Fruit fly (Drosophila melanogaster) whole organism, embryonic: ENCODE results near the gene LysD.

ENCODE experiments used
- Awh ChIP-seq: fragments of 200-800 bp; sonication (Bioruptor generic); IDR thresholded peaks from 2 replicates; pipeline ENCODE4, ENCODE4 v1.3.6; 2022; ENCODE audit warnings: missing biosample characterization, missing genetic modification characterization
- B-H1 ChIP-seq: fragments of 200-800 bp; sonication (Bioruptor generic); IDR thresholded peaks from 3 replicates; pipeline ENCODE4 v1.3.6; 2022; ENCODE audit warnings: missing biosample characterization, missing genetic modification characterization
- CG10654 ChIP-seq: fragments of 200-800 bp; sonication (Bioruptor generic); optimal IDR thresholded peaks from 2 replicates; lab custom pipeline; 2016; ENCODE audit warnings: missing biosample characterization, missing genetic modification characterization
- CG11695 ChIP-seq: fragments of 200-800 bp; sonication (Bioruptor generic); IDR thresholded peaks from 3 replicates; pipeline ENCODE4 v1.3.6; 2022; ENCODE audit warnings: missing biosample characterization, missing genetic modification characterization
- CG12071 ChIP-seq: fragments of 200-800 bp; sonication (Bioruptor generic); optimal IDR thresholded peaks from 3 replicates; lab custom pipeline; 2018; ENCODE audit warnings: missing biosample characterization, mild to moderate bottlenecking, missing genetic modification characterization
- CG12299 ChIP-seq: fragments of 200-800 bp; sonication (Bioruptor generic); optimal IDR thresholded peaks from 2 replicates; lab custom pipeline; 2018; ENCODE audit warnings: missing biosample characterization, mild to moderate bottlenecking, missing genetic modification characterization
- CG12744 ChIP-seq: fragments of 200-800 bp; sonication (Bioruptor generic); optimal IDR thresholded peaks from 2 replicates; lab custom pipeline; 2016; ENCODE audit warnings: missing biosample characterization, missing genetic modification characterization
- CG15011 ChIP-seq: fragments of 200-800 bp; sonication (Bioruptor generic); optimal IDR thresholded peaks from 3 replicates; lab custom pipeline; 2018; ENCODE audit warnings: missing biosample characterization, mild to moderate bottlenecking, missing genetic modification characterization
- CG16779 ChIP-seq: fragments of 200-800 bp; sonication (Bioruptor generic); IDR thresholded peaks from 2 replicates; pipeline ENCODE4 v1.3.6; 2022; ENCODE audit warnings: missing biosample characterization, missing genetic modification characterization
- CG17912 ChIP-seq: fragments of 200-800 bp; sonication (Bioruptor generic); optimal IDR thresholded peaks from 2 replicates; lab custom pipeline; 2018; ENCODE audit warnings: missing biosample characterization, mild to moderate bottlenecking, missing genetic modification characterization
- CG1792 ChIP-seq: fragments of 200-800 bp; sonication (Bioruptor generic); optimal IDR thresholded peaks from 2 replicates; lab custom pipeline; 2016; ENCODE audit warnings: missing biosample characterization, missing genetic modification characterization
- CG1832 ChIP-seq: fragments of 200-800 bp; sonication (Bioruptor generic); optimal IDR thresholded peaks from 2 replicates; lab custom pipeline; 2017; ENCODE audit warnings: missing biosample characterization, mild to moderate bottlenecking, missing genetic modification characterization, inconsistent platforms
- CG2129 ChIP-seq: fragments of 200-800 bp; sonication (Bioruptor generic); IDR thresholded peaks from 2 replicates; pipeline ENCODE4 v1.3.6; 2022; ENCODE audit warnings: missing biosample characterization, missing genetic modification characterization; ENCODE audit not compliant: partially characterized antibody
- CG2202 ChIP-seq: fragments of 200-800 bp; sonication (Bioruptor generic); optimal IDR thresholded peaks from 2 replicates; lab custom pipeline; 2018; ENCODE audit warnings: missing biosample characterization, mild to moderate bottlenecking, missing genetic modification characterization
- CG30403 ChIP-seq: fragments of 200-800 bp; sonication (Bioruptor generic); optimal IDR thresholded peaks from 3 replicates; lab custom pipeline; 2016; ENCODE audit warnings: missing biosample characterization, missing genetic modification characterization
- CG31365 ChIP-seq: fragments of 200-800 bp; sonication (Bioruptor generic); optimal IDR thresholded peaks from 2 replicates; lab custom pipeline; 2018; ENCODE audit warnings: missing biosample characterization, mild to moderate bottlenecking, missing genetic modification characterization
- CG31441 ChIP-seq: fragments of 200-800 bp; sonication (Bioruptor generic); IDR thresholded peaks from 2 replicates; pipeline ENCODE4 v1.3.6; 2022; ENCODE audit warnings: missing biosample characterization, missing genetic modification characterization
- CG6689 ChIP-seq: fragments of 200-800 bp; sonication (Bioruptor generic); IDR thresholded peaks from 2 replicates; pipeline ENCODE4 v1.3.6; 2022; ENCODE audit warnings: missing biosample characterization, missing genetic modification characterization
- CG6813 ChIP-seq: fragments of 200-800 bp; sonication (Bioruptor generic); optimal IDR thresholded peaks from 2 replicates; lab custom pipeline; 2017; ENCODE audit warnings: missing biosample characterization, missing genetic modification characterization, mild to moderate bottlenecking, moderate library complexity, missing genetic modification reagents
- CG8478 ChIP-seq: fragments of >200 bp; optimal IDR thresholded peaks from 2 replicates; lab custom pipeline; 2018
- Camta ChIP-seq: fragments of 200-800 bp; sonication (Bioruptor generic); optimal IDR thresholded peaks from 2 replicates; lab custom pipeline; 2016; ENCODE audit warnings: missing biosample characterization, missing genetic modification characterization
- GATAe ChIP-seq: fragments of 200-800 bp; sonication (Bioruptor generic); conservative IDR thresholded peaks from 2 replicates; pipeline ENCODE4 v1.3.6; 2022; ENCODE audit warnings: missing biosample characterization, missing genetic modification characterization
- Gsc ChIP-seq: fragments of 200-800 bp; sonication (Bioruptor generic); IDR thresholded peaks from 2 replicates; pipeline ENCODE4 v1.3.6; 2022; ENCODE audit warnings: missing biosample characterization, missing genetic modification characterization
- Hr39 ChIP-seq: fragments of >200 bp; optimal IDR thresholded peaks from 2 replicates; lab custom pipeline; 2017
- Max ChIP-seq: fragments of 200-800 bp; sonication (Bioruptor generic); optimal IDR thresholded peaks from 2 replicates; lab custom pipeline; 2016; ENCODE audit warnings: missing biosample characterization, mild to moderate bottlenecking, missing genetic modification characterization
- Oaz ChIP-seq: fragments of 200-800 bp; sonication (Bioruptor generic); IDR thresholded peaks from 2 replicates; pipeline ENCODE4 v1.3.6; 2022; ENCODE audit warnings: missing biosample characterization, missing genetic modification characterization
- Rfx ChIP-seq: fragments of 200-800 bp; sonication (Bioruptor generic); IDR thresholded peaks from 2 replicates; pipeline ENCODE4 v1.3.6; 2022; ENCODE audit warnings: missing biosample characterization, missing genetic modification characterization
- Xrp1 ChIP-seq: fragments of 200-800 bp; sonication (Bioruptor generic); IDR thresholded peaks from 2 replicates; pipeline ENCODE4 v1.3.6; 2022; ENCODE audit warnings: missing biosample characterization, missing genetic modification characterization
- abd-A ChIP-seq: fragments of 200-800 bp; sonication (Bioruptor generic); optimal IDR thresholded peaks from 3 replicates; lab custom pipeline; 2019; ENCODE audit warnings: missing biosample characterization, mild to moderate bottlenecking, missing genetic modification characterization, moderate library complexity
- ash1 ChIP-seq: fragments of 200-800 bp; sonication (Bioruptor generic); optimal IDR thresholded peaks from 2 replicates; lab custom pipeline; 2018; ENCODE audit warnings: missing biosample characterization, mild to moderate bottlenecking, missing genetic modification characterization
- bsh ChIP-seq, 2 experiments: fragments of 200-800 bp; sonication (Bioruptor generic); optimal IDR thresholded peaks; 2 replicates each; lab custom pipeline; 2017 to 2018; ENCODE audit warnings: mild to moderate bottlenecking in 2 of 2, missing biosample characterization in 2 of 2, missing genetic modification characterization in 2 of 2, moderate library complexity in 1 of 2
- chinmo ChIP-seq: fragments of 200-800 bp; sonication (Bioruptor generic); IDR thresholded peaks from 4 replicates; pipeline ENCODE4 v1.3.6; 2022; ENCODE audit warnings: missing biosample characterization, missing genetic modification characterization; ENCODE audit not compliant: partially characterized antibody
- chm ChIP-seq: fragments of 200-800 bp; sonication (Bioruptor generic); IDR thresholded peaks from 2 replicates; pipeline ENCODE4 v1.3.6; 2022; ENCODE audit warnings: missing biosample characterization, missing genetic modification characterization
- croc ChIP-seq: fragments of 200-800 bp; sonication (Bioruptor generic); conservative IDR thresholded peaks from 3 replicates; pipeline ENCODE4 v1.3.6; 2022; ENCODE audit warnings: missing biosample characterization, missing genetic modification characterization
- dmrt99B ChIP-seq: fragments of 200-800 bp; sonication (Bioruptor generic); optimal IDR thresholded peaks from 2 replicates; lab custom pipeline; 2018; ENCODE audit warnings: missing biosample characterization, mild to moderate bottlenecking, missing genetic modification characterization, moderate library complexity
- fd96Cb ChIP-seq: fragments of 200-800 bp; sonication (Bioruptor generic); optimal IDR thresholded peaks from 2 replicates; lab custom pipeline; 2018; ENCODE audit warnings: missing biosample characterization, mild to moderate bottlenecking, missing genetic modification characterization, moderate library complexity
- gcm ChIP-seq: fragments of 200-800 bp; sonication (Bioruptor generic); optimal IDR thresholded peaks from 2 replicates; lab custom pipeline; 2019; ENCODE audit warnings: missing biosample characterization, mild to moderate bottlenecking, missing genetic modification characterization, moderate library complexity
- ham ChIP-seq: fragments of 200-800 bp; sonication (Bioruptor generic); IDR thresholded peaks from 2 replicates; pipeline ENCODE4 v1.3.6; 2022; ENCODE audit warnings: missing biosample characterization, missing genetic modification characterization
- insv ChIP-seq, 2 experiments: fragments of 200-800 bp; sonication (Bioruptor generic); optimal IDR thresholded peaks; 3 replicates each; lab custom pipeline; 2016 to 2018; ENCODE audit warnings: missing biosample characterization in 2 of 2, missing genetic modification characterization in 2 of 2
- jumu ChIP-seq: fragments of 200-800 bp; sonication (Bioruptor generic); optimal IDR thresholded peaks from 3 replicates; lab custom pipeline; 2016; ENCODE audit warnings: missing biosample characterization, missing genetic modification characterization
- luna ChIP-seq: fragments of 200-800 bp; sonication (Bioruptor generic); optimal IDR thresholded peaks from 2 replicates; lab custom pipeline; 2016; ENCODE audit warnings: missing biosample characterization, missing genetic modification characterization
- mam ChIP-seq: fragments of 200-800 bp; sonication (Bioruptor generic); optimal IDR thresholded peaks from 3 replicates; lab custom pipeline; 2016; ENCODE audit warnings: missing biosample characterization, missing genetic modification characterization
- odd ChIP-seq: fragments of 200-800 bp; sonication (Bioruptor generic); optimal IDR thresholded peaks from 2 replicates; lab custom pipeline; 2017; ENCODE audit warnings: missing biosample characterization, mild to moderate bottlenecking, missing genetic modification characterization
- onecut ChIP-seq: fragments of 200-800 bp; sonication (Bioruptor generic); IDR thresholded peaks from 2 replicates; pipeline ENCODE4 v1.3.6; 2022; ENCODE audit warnings: missing biosample characterization, missing genetic modification characterization
- so ChIP-seq: fragments of 200-800 bp; sonication (Bioruptor generic); IDR thresholded peaks from 3 replicates; pipeline ENCODE4 v1.3.6; 2022; ENCODE audit warnings: missing biosample characterization, missing genetic modification characterization
- toy ChIP-seq: fragments of 200-800 bp; sonication (Bioruptor generic); IDR thresholded peaks from 2 replicates; pipeline ENCODE4 v1.3.6; 2022; ENCODE audit warnings: missing biosample characterization, missing genetic modification characterization
- tx ChIP-seq: fragments of 200-800 bp; sonication (Bioruptor generic); optimal IDR thresholded peaks from 2 replicates; lab custom pipeline; 2016; ENCODE audit warnings: missing biosample characterization, missing genetic modification characterization
- unpg ChIP-seq: fragments of 200-800 bp; sonication (Bioruptor generic); optimal IDR thresholded peaks from 3 replicates; lab custom pipeline; 2018; ENCODE audit warnings: missing biosample characterization, mild to moderate bottlenecking, missing genetic modification characterization, moderate library complexity
- z ChIP-seq: fragments of 200-800 bp; sonication (Bioruptor generic); IDR thresholded peaks from 3 replicates; pipeline ENCODE4 v1.3.6; 2022; ENCODE audit warnings: missing biosample characterization, missing genetic modification characterization

Gene LysD

DNA sequence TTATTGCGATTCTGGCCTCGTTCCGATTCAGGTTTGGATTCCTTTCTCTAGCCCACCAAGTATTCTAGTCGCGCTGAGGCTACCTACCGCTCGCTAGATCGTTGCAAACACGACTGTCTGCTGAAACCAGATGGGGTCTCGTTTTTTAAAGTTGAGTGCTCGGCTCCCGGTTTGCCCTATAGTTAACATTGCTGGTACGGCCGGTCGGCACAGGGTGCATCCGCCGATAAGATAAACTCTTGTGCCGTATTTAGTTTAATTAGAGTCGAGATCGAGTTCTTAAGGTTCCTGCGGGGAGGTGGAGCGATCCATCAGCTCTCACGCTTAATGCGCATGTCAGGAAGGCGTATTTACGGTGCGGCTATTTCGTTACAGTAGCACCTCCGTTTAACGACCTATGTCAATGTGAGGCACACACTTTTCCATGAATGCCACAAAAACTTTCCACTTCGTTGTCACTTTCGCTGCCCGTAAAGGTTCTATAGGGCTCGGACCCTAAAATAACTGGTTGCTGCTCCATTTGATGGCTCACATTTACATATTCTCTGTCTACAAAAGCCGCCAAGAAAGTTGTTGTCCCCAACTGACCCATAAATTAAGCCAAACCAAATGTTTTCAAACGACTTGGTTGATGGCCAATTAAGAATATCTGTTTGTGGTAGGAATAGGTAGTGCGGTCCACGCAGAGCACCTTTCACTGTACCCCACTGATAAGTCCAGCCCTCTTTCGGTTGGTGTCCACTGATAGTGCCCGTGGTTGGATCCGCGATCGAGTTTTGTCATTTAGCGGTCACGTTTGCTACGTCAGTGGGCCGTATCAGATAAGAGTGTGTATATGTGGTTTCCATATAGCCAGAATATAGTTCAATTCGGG is 6.1 kb downstream of the LysD start, which contains the start of gene CG9119 (continued):
- 0 out of 4 replicates have a peak, but pooled peaks have one; percentile 33 for TF ChIP-seq chinmo (GFP tag; lab: Robert Waterston, UW)
- peak; percentile 41 for TF ChIP-seq GATAe (GFP tag; lab: Robert Waterston, UW)
- peak; percentile 17 for TF ChIP-seq CG2202
- TF ChIP-seq croc (GFP tag; lab: Robert Waterston, UW): no peak; the same call in 2 of the 3 replicates
- peak; percentile 50 for TF ChIP-seq jumu (GFP tag; lab: Kevin White, UChicago)
- no peak for TF ChIP-seq CG17912 (GFP tag; lab: Kevin White, UChicago)
- TF ChIP-seq unpg (GFP tag; lab: Kevin White, UChicago): peak; percentile 53
- no peak for TF ChIP-seq Gsc (GFP tag; lab: Robert Waterston, UW)
- peak; percentile 57; the same call in 1 of the 2 replicates for TF ChIP-seq Rfx (GFP tag; lab: Robert Waterston, UW)
- peak; percentile 80 for TF ChIP-seq mam (GFP tag; lab: Kevin White, UChicago)
- peak; percentile 34 for TF ChIP-seq CG1792 (GFP tag; lab: Kevin White, UChicago)
- no peak for TF ChIP-seq z
- peak; percentile 9 for TF ChIP-seq CG31365 (tag; lab: Kevin White, UChicago)
- no peak for TF ChIP-seq ash1 (GFP tag; lab: Kevin White, UChicago)
- peak; percentile 67 for TF ChIP-seq odd
- TF ChIP-seq CG6689 (GFP tag; lab: Robert Waterston, UW): peak; percentile 53
- no peak for TF ChIP-seq Oaz (GFP tag; lab: Robert Waterston, UW)
- no peak; the same call in 1 of the 2 replicates for TF ChIP-seq ham (GFP tag; lab: Robert Waterston, UW)
- TF ChIP-seq fd96Cb (tag; lab: Kevin White, UChicago): peak; percentile 48
- TF ChIP-seq CG2129 (GFP tag; lab: Robert Waterston, UW): no peak
- TF ChIP-seq Max (GFP tag; lab: Kevin White, UChicago): no peak
- TF ChIP-seq CG8478: no peak
- no peak for TF ChIP-seq CG1832 (GFP tag; lab: Kevin White, UChicago)
- TF ChIP-seq chm: peak; percentile 13; the same call in 1 of the 2 replicates
- peak; percentile 64 for TF ChIP-seq CG30403
- TF ChIP-seq insv (GFP tag; optimal IDR thresholded peaks at IDR 0.05; lab: Kevin White, UChicago): no peak
- TF ChIP-seq Hr39 (lab: Kevin White, UChicago): no peak
- TF ChIP-seq CG10654 (GFP tag; lab: Kevin White, UChicago): peak; percentile 26
- 0 out of 2 replicates have a peak, but pooled peaks have one; percentile 31 for TF ChIP-seq Xrp1
- TF ChIP-seq dmrt99B (tag; lab: Kevin White, UChicago): peak; percentile 75
- peak; percentile 61; the same call in 1 of the 2 replicates for TF ChIP-seq CG31441 (GFP tag; lab: Robert Waterston, UW)
- no peak for TF ChIP-seq luna (GFP tag; lab: Kevin White, UChicago)
- peak; percentile 89 for TF ChIP-seq abd-A (tag; lab: Kevin White, UChicago)
- no peak for TF ChIP-seq CG12071 (GFP tag; lab: Kevin White, UChicago)
- TF ChIP-seq bsh (GFP tag; optimal IDR thresholded peaks at IDR 0.05; lab: Kevin White, UChicago): peak in 1 of 2 experiments; percentile 57
- TF ChIP-seq onecut (GFP tag; lab: Robert Waterston, UW): peak; percentile 10; the same call in 1 of the 2 replicates
- 0 out of 3 replicates have a peak, but pooled peaks have one; percentile 30 for TF ChIP-seq B-H1
- peak; percentile 49 for TF ChIP-seq tx (GFP tag; lab: Kevin White, UChicago)
- TF ChIP-seq CG11695 (GFP tag; lab: Robert Waterston, UW): peak; percentile 55; the same call in 2 of the 3 replicates
- TF ChIP-seq Camta (GFP tag; lab: Kevin White, UChicago): peak; percentile 56
- TF ChIP-seq CG6813 (GFP tag; lab: Kevin White, UChicago): peak; percentile 60
- TF ChIP-seq CG15011 (GFP tag; lab: Kevin White, UChicago): peak; percentile 66
- TF ChIP-seq toy (GFP tag; lab: Robert Waterston, UW): no peak
- TF ChIP-seq so: no peak
- TF ChIP-seq CG12299 (tag; lab: Kevin White, UChicago): peak; percentile 29
- peak; percentile 41 for TF ChIP-seq gcm (GFP tag; lab: Kevin White, UChicago)
- peak; percentile 23 for TF ChIP-seq CG12744 (GFP tag; lab: Kevin White, UChicago)
- TF ChIP-seq CG16779 (GFP tag; lab: Robert Waterston, UW): no peak
- 0 out of 2 replicates have a peak, but pooled peaks have one; percentile 40 for TF ChIP-seq Awh (GFP tag; lab: Robert Waterston, UW)
